Fruit fly (Drosophila melanogaster) S2 (cell line): Measurements from ENCODE around the gene Gr22f.

Experiments used
- CG8478 ChIP-seq: fragments of >200 bp; optimal IDR thresholded peaks from 2 replicates; lab custom pipeline; 2018
- CTCF ChIP-seq, 2 experiments: fragments of >200 bp; optimal IDR thresholded peaks; 2 replicates each; lab custom pipeline; 2018

dm6 chr2L:1790261-1790660 lies 34.0 kb upstream of the Gr22f start, which contains the start of gene Gr22d:
- TF ChIP-seq CG8478 (no peak), CTCF (optimal IDR thresholded peaks at IDR 0.05; lab: Kevin White, UChicago) (no peak)
